Fruit fly (Drosophila melanogaster) whole organism, prepupa: Measurements from ENCODE around the gene CG18418.
A peak's percentile ranks its signal among the peaks of the same experiment; 100 is the strongest.

Experiments used
- Blimp-1 ChIP-seq: fragments of 200-800 bp; sonication (Bioruptor generic); optimal IDR thresholded peaks from 3 replicates; lab custom pipeline; 2017; ENCODE audit warnings: missing biosample characterization, missing genetic modification characterization, mild to moderate bottlenecking, moderate library complexity, missing genetic modification reagents
- CG10669 ChIP-seq: fragments of 200-800 bp; sonication (Bioruptor generic); optimal IDR thresholded peaks from 3 replicates; lab custom pipeline; 2018; ENCODE audit warnings: missing biosample characterization, mild to moderate bottlenecking, missing genetic modification characterization, moderate library complexity
- CG11294 ChIP-seq: fragments of 200-800 bp; sonication (Bioruptor generic); IDR thresholded peaks from 2 replicates; pipeline ENCODE4 v1.3.6; 2022; ENCODE audit warnings: missing biosample characterization, missing genetic modification characterization
- CG11762 ChIP-seq: fragments of 200-800 bp; sonication (Bioruptor generic); optimal IDR thresholded peaks from 3 replicates; lab custom pipeline; 2016; ENCODE audit warnings: missing biosample characterization, missing genetic modification characterization; ENCODE audit not compliant: insufficient read depth
- CG15336 ChIP-seq: fragments of 200-800 bp; sonication (Bioruptor generic); IDR thresholded peaks from 2 replicates; pipeline ENCODE4 v1.3.6; 2022; ENCODE audit warnings: missing biosample characterization, missing genetic modification characterization
- CG1621 ChIP-seq: fragments of 200-800 bp; sonication (Bioruptor generic); optimal IDR thresholded peaks from 3 replicates; lab custom pipeline; 2018; ENCODE audit warnings: missing biosample characterization, mild to moderate bottlenecking, missing genetic modification characterization
- CG16779 ChIP-seq: fragments of 200-800 bp; sonication (Bioruptor generic); optimal IDR thresholded peaks from 3 replicates; lab custom pipeline; 2017; ENCODE audit warnings: missing biosample characterization, mild to moderate bottlenecking, missing genetic modification characterization
- CG3032 ChIP-seq: fragments of 200-800 bp; optimal IDR thresholded peaks from 2 replicates; lab custom pipeline; 2019; ENCODE audit warnings: missing biosample characterization, mild to moderate bottlenecking, missing genetic modification characterization, moderate library complexity
- CG31627 ChIP-seq: fragments of 200-800 bp; sonication (Bioruptor generic); optimal IDR thresholded peaks from 3 replicates; lab custom pipeline; 2016; ENCODE audit warnings: missing biosample characterization, missing genetic modification characterization
- CG32006 ChIP-seq: fragments of 200-800 bp; sonication (Bioruptor generic); optimal IDR thresholded peaks from 3 replicates; lab custom pipeline; 2017; ENCODE audit warnings: missing biosample characterization, mild to moderate bottlenecking, missing genetic modification characterization
- CG34406 ChIP-seq: fragments of 200-800 bp; sonication (Bioruptor generic); optimal IDR thresholded peaks from 3 replicates; lab custom pipeline; 2016; ENCODE audit warnings: missing biosample characterization, missing genetic modification characterization
- CG3919 ChIP-seq: fragments of 200-800 bp; sonication (Bioruptor generic); optimal IDR thresholded peaks from 3 replicates; lab custom pipeline; 2016; ENCODE audit warnings: missing biosample characterization, missing genetic modification characterization
- CG4318 ChIP-seq: fragments of 200-800 bp; sonication (Bioruptor generic); optimal IDR thresholded peaks from 3 replicates; lab custom pipeline; 2017; ENCODE audit warnings: missing biosample characterization, mild to moderate bottlenecking, missing genetic modification characterization
- CG6163 ChIP-seq: fragments of 200-800 bp; sonication (Bioruptor generic); IDR thresholded peaks from 3 replicates; pipeline ENCODE4 v1.3.6; 2022; ENCODE audit warnings: missing biosample characterization, missing genetic modification characterization
- CG6276 ChIP-seq: fragments of 200-800 bp; sonication (Bioruptor generic); optimal IDR thresholded peaks from 2 replicates; lab custom pipeline; 2017; ENCODE audit warnings: missing biosample characterization, mild to moderate bottlenecking, missing genetic modification characterization
- CG6792 ChIP-seq: fragments of 200-800 bp; sonication (Bioruptor generic); optimal IDR thresholded peaks from 3 replicates; lab custom pipeline; 2016; ENCODE audit warnings: missing biosample characterization, missing genetic modification characterization
- CG7368 ChIP-seq: fragments of 200-800 bp; sonication (Bioruptor generic); optimal IDR thresholded peaks from 3 replicates; lab custom pipeline; 2016; ENCODE audit warnings: missing biosample characterization, missing genetic modification characterization
- CG8119 ChIP-seq: fragments of 200-800 bp; sonication (Bioruptor generic); IDR thresholded peaks from 3 replicates; pipeline ENCODE4 v1.3.6; 2022; ENCODE audit warnings: missing biosample characterization, missing genetic modification characterization
- CG8319 ChIP-seq: fragments of 200-800 bp; sonication (Bioruptor generic); optimal IDR thresholded peaks from 3 replicates; lab custom pipeline; 2016; ENCODE audit warnings: missing biosample characterization, missing genetic modification characterization
- CG8632 ChIP-seq: fragments of 200-800 bp; sonication (Bioruptor generic); optimal IDR thresholded peaks from 3 replicates; lab custom pipeline; 2016; ENCODE audit warnings: missing biosample characterization, missing genetic modification characterization
- Eip78C ChIP-seq: fragments of 200-800 bp; sonication (Bioruptor generic); peaks from one replicate; lab custom pipeline; 2016; ENCODE audit warnings: missing biosample characterization, missing genetic modification characterization
- Eip93F ChIP-seq: fragments of 200-800 bp; sonication (Bioruptor generic); optimal IDR thresholded peaks from 2 replicates; lab custom pipeline; 2016; ENCODE audit warnings: missing biosample characterization, mild to moderate bottlenecking, missing genetic modification characterization
- Ets21C ChIP-seq: fragments of 200-800 bp; sonication (Bioruptor generic); optimal IDR thresholded peaks from 3 replicates; lab custom pipeline; 2016; ENCODE audit warnings: missing biosample characterization, missing genetic modification characterization
- Ets96B ChIP-seq: fragments of 200-800 bp; optimal IDR thresholded peaks from 2 replicates; lab custom pipeline; 2019; ENCODE audit warnings: missing biosample characterization, mild to moderate bottlenecking, missing genetic modification characterization, moderate library complexity
- Gug ChIP-seq: fragments of 200-800 bp; sonication (Bioruptor generic); IDR thresholded peaks from 2 replicates; pipeline ENCODE4 v1.3.6; 2022; ENCODE audit warnings: missing biosample characterization, missing genetic modification characterization
- Hr39 ChIP-seq: fragments of 200-800 bp; sonication (Bioruptor generic); optimal IDR thresholded peaks from 2 replicates; lab custom pipeline; 2016; ENCODE audit warnings: missing biosample characterization, missing genetic modification characterization
- Lpt ChIP-seq: fragments of 200-800 bp; sonication (Bioruptor generic); optimal IDR thresholded peaks from 3 replicates; lab custom pipeline; 2016; ENCODE audit warnings: missing biosample characterization, missing genetic modification characterization
- Met ChIP-seq: fragments of 200-800 bp; sonication (Bioruptor generic); optimal IDR thresholded peaks from 3 replicates; lab custom pipeline; 2016; ENCODE audit warnings: missing biosample characterization, missing genetic modification characterization
- OdsH ChIP-seq: fragments of 200-800 bp; sonication (Bioruptor generic); optimal IDR thresholded peaks from 3 replicates; lab custom pipeline; 2016; ENCODE audit warnings: missing biosample characterization, missing genetic modification characterization
- Sox102F ChIP-seq: fragments of 200-800 bp; sonication (Bioruptor generic); optimal IDR thresholded peaks from 2 replicates; lab custom pipeline; 2016; ENCODE audit warnings: missing biosample characterization, mild to moderate bottlenecking, missing genetic modification characterization
- Sox14 ChIP-seq: fragments of 200-800 bp; sonication (Bioruptor generic); optimal IDR thresholded peaks from 3 replicates; lab custom pipeline; 2016; ENCODE audit warnings: missing biosample characterization, missing genetic modification characterization
- Sox15 ChIP-seq: fragments of 200-800 bp; sonication (Bioruptor generic); optimal IDR thresholded peaks from 3 replicates; lab custom pipeline; 2016; ENCODE audit warnings: missing biosample characterization, missing genetic modification characterization
- achi ChIP-seq: fragments of 200-800 bp; sonication (Bioruptor generic); optimal IDR thresholded peaks from 3 replicates; lab custom pipeline; 2016; ENCODE audit warnings: missing biosample characterization, missing genetic modification characterization
- dac ChIP-seq: fragments of 200-800 bp; sonication (Bioruptor generic); optimal IDR thresholded peaks from 2 replicates; lab custom pipeline; 2017; ENCODE audit warnings: missing biosample characterization, mild to moderate bottlenecking, missing genetic modification characterization
- dsx ChIP-seq: fragments of 200-800 bp; optimal IDR thresholded peaks from 3 replicates; lab custom pipeline; 2019; ENCODE audit warnings: missing biosample characterization, mild to moderate bottlenecking, missing genetic modification characterization, moderate library complexity; ENCODE audit not compliant: poor library complexity, severe bottlenecking
- eg ChIP-seq: fragments of 200-800 bp; sonication (Bioruptor generic); IDR thresholded peaks from 3 replicates; pipeline ENCODE4 v1.3.6; 2022; ENCODE audit warnings: missing biosample characterization, missing genetic modification characterization
- fd59A ChIP-seq: fragments of 200-800 bp; sonication (Bioruptor generic); optimal IDR thresholded peaks from 2 replicates; lab custom pipeline; 2017; ENCODE audit warnings: missing biosample characterization, mild to moderate bottlenecking, missing genetic modification characterization, missing genetic modification reagents
- fd85E ChIP-seq: fragments of 200-800 bp; sonication (Bioruptor generic); optimal IDR thresholded peaks from 3 replicates; lab custom pipeline; 2016; ENCODE audit warnings: missing biosample characterization, missing genetic modification characterization
- lz ChIP-seq: fragments of 200-800 bp; sonication (Bioruptor generic); optimal IDR thresholded peaks from 3 replicates; lab custom pipeline; 2016; ENCODE audit warnings: missing biosample characterization, missing genetic modification characterization
- net ChIP-seq: fragments of 200-800 bp; sonication (Bioruptor generic); optimal IDR thresholded peaks from 3 replicates; lab custom pipeline; 2016; ENCODE audit warnings: missing biosample characterization, missing genetic modification characterization
- salr ChIP-seq, 2 experiments: fragments of 200-800 bp; sonication (Bioruptor generic); optimal IDR thresholded peaks; 3 replicates each; lab custom pipeline; 2016 to 2018; ENCODE audit warnings: missing biosample characterization in 2 of 2, missing genetic modification characterization in 2 of 2, mild to moderate bottlenecking in 1 of 2
- spab ChIP-seq: fragments of 200-800 bp; sonication (Bioruptor generic); optimal IDR thresholded peaks from 2 replicates; lab custom pipeline; 2017; ENCODE audit warnings: missing biosample characterization, mild to moderate bottlenecking, missing genetic modification characterization, missing genetic modification reagents
- ss ChIP-seq, 2 experiments: fragments of 200-800 bp; sonication (Bioruptor generic); optimal IDR thresholded peaks; 2 replicates in 1 of 2; 3 replicates in 1 of 2; lab custom pipeline; 2017 to 2018; ENCODE audit warnings: mild to moderate bottlenecking in 2 of 2, missing biosample characterization in 2 of 2, missing genetic modification characterization in 2 of 2, moderate library complexity in 1 of 2
- svp ChIP-seq: fragments of 200-800 bp; sonication (Bioruptor generic); peaks from one replicate; lab custom pipeline; 2016; ENCODE audit warnings: missing biosample characterization, missing genetic modification characterization
- topi ChIP-seq: fragments of 200-800 bp; sonication (Bioruptor generic); optimal IDR thresholded peaks from 3 replicates; lab custom pipeline; 2016; ENCODE audit warnings: missing biosample characterization, missing genetic modification characterization
- vri ChIP-seq: fragments of 200-800 bp; sonication (Bioruptor generic); optimal IDR thresholded peaks from 3 replicates; lab custom pipeline; 2016; ENCODE audit warnings: missing biosample characterization, mild to moderate bottlenecking, missing genetic modification characterization

CG18418 gene

dm6 chr3L:4731687-4732086, 41.8 kb upstream of the CG18418 start (continued):
- TF ChIP-seq net (GFP tag; lab: Kevin White, UChicago) (peak; percentile 61), salr (GFP tag; optimal IDR thresholded peaks at IDR 0.05; lab: Kevin White, UChicago) (peak; percentile 35 to 69)

DNA sequence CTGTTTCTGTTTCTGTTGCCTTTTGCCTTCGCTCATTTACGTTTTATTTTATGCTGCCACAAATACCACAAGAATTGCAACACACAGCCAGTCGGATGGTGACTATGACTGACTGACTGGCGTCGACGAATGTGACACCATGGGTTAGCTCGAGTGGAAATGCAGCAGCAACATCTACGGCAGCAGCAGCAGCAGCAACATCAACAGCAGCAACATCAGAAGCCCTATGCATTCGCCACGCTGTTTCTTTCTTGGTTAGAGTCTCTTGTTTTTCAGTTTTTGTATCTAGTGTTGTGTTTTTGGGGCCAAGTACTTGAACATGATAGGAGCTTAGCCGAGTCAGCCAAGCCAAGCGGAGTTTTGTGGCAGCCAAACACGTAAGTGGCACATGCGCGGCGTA, 39.9 kb upstream of the CG18418 start:
- TF ChIP-seq dsx (GFP tag; lab: Kevin White, UChicago) (no peak), CG16779 (tag; lab: Kevin White, UChicago) (no peak), Ets96B (no peak), Sox15 (GFP tag; lab: Kevin White, UChicago) (no peak), CG8319 (no peak), ss (GFP tag; optimal IDR thresholded peaks at IDR 0.05; lab: Kevin White, UChicago) (no peak), CG8632 (GFP tag; lab: Kevin White, UChicago) (no peak), Eip78C (GFP tag; lab: Kevin White, UChicago) (no peak), Sox14 (GFP tag; lab: Kevin White, UChicago) (no peak), fd59A (GFP tag; lab: Kevin White, UChicago) (no peak), CG7368 (GFP tag; lab: Kevin White, UChicago) (no peak), CG8119 (0 out of 3 replicates have a peak, but pooled peaks have one; percentile 23), CG6163 (GFP tag; lab: Robert Waterston, UW) (0 out of 3 replicates have a peak, but pooled peaks have one; percentile 9)

- peak; percentile 74 for TF ChIP-seq dac
- no peak for TF ChIP-seq lz (GFP tag; lab: Kevin White, UChicago)
- TF ChIP-seq CG15336 (GFP tag; lab: Robert Waterston, UW) = peak; percentile 94
- peak; percentile 60 for TF ChIP-seq spab
- no peak for TF ChIP-seq fd85E (GFP tag; lab: Kevin White, UChicago)
- no peak for TF ChIP-seq vri
- peak in 1 of 2 experiments; percentile 75 for TF ChIP-seq salr (GFP tag; optimal IDR thresholded peaks at IDR 0.05; lab: Kevin White, UChicago)
- TF ChIP-seq eg (GFP tag; lab: Robert Waterston, UW) = peak; percentile 93
- peak; percentile 40 for TF ChIP-seq CG10669 (GFP tag; lab: Kevin White, UChicago)
- peak; percentile 48 for TF ChIP-seq dsx (GFP tag; lab: Kevin White, UChicago)
- peak; percentile 58 for TF ChIP-seq svp (GFP tag; lab: Kevin White, UChicago)
- peak; percentile 65 for TF ChIP-seq CG8632 (GFP tag; lab: Kevin White, UChicago)
- TF ChIP-seq CG8319 = peak; percentile 17
- TF ChIP-seq CG11762 = peak; percentile 55
- no peak for TF ChIP-seq Met (GFP tag; lab: Kevin White, UChicago)
- TF ChIP-seq CG1621 (tag; lab: Kevin White, UChicago) = peak; percentile 31
- TF ChIP-seq fd59A (GFP tag; lab: Kevin White, UChicago) = peak; percentile 36
- peak; percentile 80 for TF ChIP-seq achi (GFP tag; lab: Kevin White, UChicago)
- TF ChIP-seq OdsH (GFP tag; lab: Kevin White, UChicago) = peak; percentile 84
- peak; percentile 21 for TF ChIP-seq Sox14 (GFP tag; lab: Kevin White, UChicago)
- TF ChIP-seq CG3919 (GFP tag; lab: Kevin White, UChicago) = peak; percentile 82
- no peak for TF ChIP-seq CG31627 (GFP tag; lab: Kevin White, UChicago)
- no peak for TF ChIP-seq Sox102F (GFP tag; lab: Kevin White, UChicago)
- TF ChIP-seq topi (GFP tag; lab: Kevin White, UChicago) = peak; percentile 30
- peak; percentile 75 for TF ChIP-seq CG11294 (GFP tag; lab: Robert Waterston, UW)
- peak; percentile 83 for TF ChIP-seq Lpt (GFP tag; lab: Kevin White, UChicago)
- peak; percentile 90 for TF ChIP-seq CG6163 (GFP tag; lab: Robert Waterston, UW)
- TF ChIP-seq ss (GFP tag; optimal IDR thresholded peaks at IDR 0.05; lab: Kevin White, UChicago) = peak; percentile 36 to 37
- no peak for TF ChIP-seq Ets21C (GFP tag; lab: Kevin White, UChicago)
- peak; percentile 42 for TF ChIP-seq CG7368 (GFP tag; lab: Kevin White, UChicago)
- peak; percentile 68 for TF ChIP-seq CG34406
- peak; percentile 68 for TF ChIP-seq CG6792 (GFP tag; lab: Kevin White, UChicago)
- TF ChIP-seq CG6276 (GFP tag; lab: Kevin White, UChicago) = peak; percentile 89
- peak; percentile 94 for TF ChIP-seq Eip78C (GFP tag; lab: Kevin White, UChicago)
- TF ChIP-seq CG4318 = peak; percentile 82
- peak; percentile 68 for TF ChIP-seq CG3032 (tag; lab: Kevin White, UChicago)
- peak; percentile 0 for TF ChIP-seq Sox15 (GFP tag; lab: Kevin White, UChicago)
- TF ChIP-seq CG32006 (GFP tag; lab: Kevin White, UChicago) = peak; percentile 91
- no peak for TF ChIP-seq Hr39
- peak; percentile 89 for TF ChIP-seq Gug (GFP tag; lab: Robert Waterston, UW)
- no peak for TF ChIP-seq Eip93F (GFP tag; lab: Kevin White, UChicago)
- no peak for TF ChIP-seq Blimp-1
Observed at dm6 chr3L:4721886-4722285, 32.0 kb upstream of the CG18418 start.
